Worm (Caenorhabditis elegans): ENCODE measurements around the gene sym-3.

sym-3 gene

DNA sequence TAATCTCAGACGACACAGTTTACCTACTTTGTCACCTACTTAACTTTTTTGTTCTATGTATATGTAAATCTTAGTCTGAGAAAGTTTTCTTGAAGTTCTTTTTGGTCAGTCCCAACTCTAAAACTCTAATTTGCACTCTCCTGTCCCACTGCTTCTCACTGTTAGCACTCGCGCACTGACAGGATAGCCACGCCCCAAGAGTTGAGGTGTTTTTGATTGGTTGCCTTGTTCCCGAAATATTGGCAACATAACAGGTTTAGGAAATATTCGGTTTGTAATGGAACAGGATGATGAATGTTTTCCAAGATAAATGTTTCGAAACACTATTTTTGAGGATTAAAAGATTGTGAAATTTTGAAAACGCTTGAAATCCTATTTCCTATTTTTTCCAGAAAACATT is 43.5 kb downstream of the sym-3 start:
- TF ChIP-seq cebp-1 (GFP tag; IDR thresholded peaks at IDR 0.05): no peak
- TF ChIP-seq cebp-1 (tag; optimal IDR thresholded peaks at IDR 0.05): peak; percentile 11
- TF ChIP-seq madf-3 (GFP tag; IDR thresholded peaks at IDR 0.05): no peak

DNA sequence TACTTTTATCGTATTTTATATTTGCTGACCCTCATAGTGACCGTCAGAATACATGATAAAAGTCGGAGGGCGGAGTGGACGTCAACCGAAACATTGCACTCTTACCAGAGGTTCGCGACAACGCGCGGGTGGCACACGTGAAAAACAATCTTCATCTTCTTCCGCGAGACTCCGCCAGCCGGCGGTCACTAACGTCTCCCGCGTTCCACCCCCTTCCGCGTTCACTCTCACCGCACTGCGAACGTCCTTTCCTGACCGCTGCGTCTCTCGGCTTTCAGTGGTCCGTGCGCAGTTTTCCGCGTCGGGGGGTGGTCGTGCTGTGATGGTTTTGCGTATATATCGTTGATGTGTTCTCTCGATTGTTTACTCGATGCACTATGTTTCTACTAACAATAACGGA is 44.6 kb downstream of the sym-3 start:
- TF ChIP-seq hmg-20 (GFP tag; IDR thresholded peaks at IDR 0.05): no peak
- TF ChIP-seq dox-1 (GFP tag; IDR thresholded peaks at IDR 0.05): 0 out of 2 replicates have a peak, but pooled peaks have one; percentile 20
- peak; percentile 45 for TF ChIP-seq sptf-2 (GFP tag; optimal IDR thresholded peaks at IDR 0.05)
- no peak for TF ChIP-seq nfya-2 (GFP tag; IDR thresholded peaks at IDR 0.05)
- peak; percentile 91 for TF ChIP-seq zfh-2 (GFP tag; conservative IDR thresholded peaks at IDR 0.05)
- 0 out of 2 replicates have a peak, but pooled peaks have one; percentile 39 for TF ChIP-seq lin-26 (GFP tag; IDR thresholded peaks at IDR 0.05)
- no peak for TF ChIP-seq zim-3 (tag; optimal IDR thresholded peaks at IDR 0.05)
- TF ChIP-seq egl-18 (GFP tag; IDR thresholded peaks at IDR 0.05): no peak
- TF ChIP-seq egrh-3 (GFP tag; IDR thresholded peaks at IDR 0.05): peak; percentile 60; the same call in 1 of the 2 replicates
- no peak for TF ChIP-seq fkh-3 (tag; optimal IDR thresholded peaks at IDR 0.05)
- no peak for TF ChIP-seq ceh-91 (GFP tag; IDR thresholded peaks at IDR 0.05)

DNA sequence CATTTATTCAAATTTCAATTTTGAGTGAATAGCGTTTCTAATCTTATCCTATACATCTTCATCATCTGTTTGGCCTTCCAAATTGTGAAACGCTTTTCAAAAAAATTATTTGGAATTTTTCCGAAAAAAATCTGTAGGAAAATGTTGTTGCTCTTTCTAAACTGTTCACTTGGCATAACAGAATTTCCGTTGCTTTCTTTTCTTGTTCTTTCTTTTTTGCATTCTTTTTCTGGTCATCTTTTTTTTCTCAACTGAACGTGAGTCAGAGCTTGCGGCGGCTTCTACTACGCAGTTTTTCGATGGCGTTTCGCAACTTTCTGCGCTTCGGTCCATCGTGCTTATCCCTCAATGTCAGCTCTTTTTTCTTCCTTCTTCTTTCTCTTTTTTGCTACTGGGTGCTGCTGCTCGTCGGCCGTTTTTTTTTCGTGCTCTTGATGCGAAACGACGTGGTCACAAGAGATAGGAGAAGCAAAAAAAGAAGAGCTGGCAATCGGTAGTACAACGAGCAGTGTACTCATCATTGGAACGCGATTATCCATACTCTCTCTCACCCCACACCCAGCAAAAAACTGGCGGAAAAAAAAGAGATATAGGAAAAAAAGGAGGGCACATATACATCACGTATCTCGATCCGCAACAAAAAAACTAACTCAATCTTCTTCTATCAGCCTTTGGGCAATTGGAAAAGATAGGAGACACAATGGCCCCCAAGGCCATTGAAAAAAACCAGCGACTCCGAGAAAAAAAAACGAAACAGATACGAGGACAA is 46.3 kb downstream of the sym-3 start:
- TF ChIP-seq hlh-26 (GFP tag; conservative IDR thresholded peaks at IDR 0.05) (no peak), cebp-1 (GFP tag; IDR thresholded peaks at IDR 0.05) (no peak), cebp-1 (tag; optimal IDR thresholded peaks at IDR 0.05) (peak; percentile 79), F55B11.4 (tag; optimal IDR thresholded peaks at IDR 0.05; ENCODE audit: borderline replicate concordance, insufficient read depth) (no peak), somi-1 (GFP tag; optimal IDR thresholded peaks at IDR 0.05) (peak; percentile 80), madf-10 (tag; optimal IDR thresholded peaks at IDR 0.05) (peak; percentile 7), zfh-2 (GFP tag; conservative IDR thresholded peaks at IDR 0.05) (peak; percentile 72; the same call in 1 of the 2 replicates)

DNA sequence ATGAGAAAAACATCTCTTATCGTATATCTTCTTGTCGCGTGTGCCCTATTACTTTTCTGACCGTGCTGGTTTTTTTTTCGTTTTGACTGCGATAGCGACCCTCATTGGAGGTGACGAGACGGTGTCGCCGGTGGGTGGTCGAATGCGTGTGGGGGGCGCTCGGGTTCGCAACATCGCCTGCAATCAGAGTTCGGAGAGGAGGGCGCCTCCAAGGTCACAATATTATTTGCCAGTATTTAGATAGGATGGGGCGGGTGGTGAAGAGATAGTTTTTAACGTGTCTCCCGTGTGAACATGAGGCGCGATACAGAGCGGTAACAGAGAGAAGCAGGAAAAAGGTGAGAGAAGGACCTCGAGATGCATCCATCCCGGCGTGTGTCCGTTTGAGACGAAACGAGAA is 47.3 kb downstream of the sym-3 start:
- TF ChIP-seq K11D2.4 (GFP tag; IDR thresholded peaks at IDR 0.05) (no peak), nhr-179 (tag; optimal IDR thresholded peaks at IDR 0.05) (no peak), nfyb-1 (GFP tag; IDR thresholded peaks at IDR 0.05) (0 out of 2 replicates have a peak, but pooled peaks have one; percentile 32), chd-7 (tag; optimal IDR thresholded peaks at IDR 0.05) (no peak), zfh-2 (GFP tag; conservative IDR thresholded peaks at IDR 0.05) (peak; percentile 80)

DNA sequence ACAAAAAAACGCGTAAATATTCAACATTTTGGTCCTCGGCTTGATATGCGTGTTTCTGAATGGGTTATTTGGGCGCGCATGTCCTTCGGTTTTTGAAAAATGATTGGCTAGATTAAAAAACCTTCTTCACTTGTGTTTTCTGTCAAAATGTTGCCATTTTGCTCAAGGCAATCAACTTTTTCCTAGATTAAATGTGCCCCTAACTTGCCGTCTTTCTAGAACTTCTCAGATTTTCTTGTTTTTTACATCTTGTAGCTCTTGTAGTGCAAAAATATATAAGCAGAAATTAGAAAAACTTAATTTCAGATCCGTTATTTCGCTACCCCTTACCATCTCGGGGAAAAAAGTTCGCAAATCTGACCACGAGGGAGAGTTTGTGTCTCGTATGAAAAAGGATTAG is 48.3 kb downstream of the sym-3 start, which contains the start of gene hbl-1:
TSS of gene hbl-1 (plus strand) at position 301 of the 400 bp plus-strand sequence.
- TF ChIP-seq dox-1 (GFP tag; IDR thresholded peaks at IDR 0.05): no peak
- no peak for TF ChIP-seq lsy-27 (tag; optimal IDR thresholded peaks at IDR 0.05; ENCODE audit: borderline replicate concordance, insufficient read depth)
- no peak for TF ChIP-seq F22D6.2 (tag; optimal IDR thresholded peaks at IDR 0.05)
- TF ChIP-seq ceh-79 (tag; optimal IDR thresholded peaks at IDR 0.05): no peak

DNA sequence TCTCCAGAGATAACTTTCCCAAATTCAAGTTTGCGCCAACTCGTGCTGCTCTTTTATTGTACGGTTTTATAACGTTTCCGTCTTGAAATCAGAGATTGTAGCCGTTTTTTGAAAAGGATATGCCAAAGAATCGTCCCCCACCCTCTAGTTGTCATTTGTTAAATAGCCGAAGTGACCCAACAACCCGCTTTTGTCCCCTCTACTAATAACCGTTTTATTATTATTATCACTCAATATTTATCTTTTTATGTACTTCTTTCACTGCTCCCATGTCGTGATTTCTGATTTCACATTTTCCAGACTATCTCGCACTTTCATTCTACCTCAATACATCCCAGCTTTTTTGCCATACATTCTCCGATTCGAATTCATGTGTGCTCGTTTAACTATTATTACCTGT is 53.4 kb downstream of the sym-3 start:
- TF ChIP-seq C17E4.6 (GFP tag; IDR thresholded peaks at IDR 0.05) (no peak), unc-130 (GFP tag; optimal IDR thresholded peaks at IDR 0.05) (no peak), ceh-79 (tag; optimal IDR thresholded peaks at IDR 0.05) (no peak), tlf-1 (GFP tag; optimal IDR thresholded peaks at IDR 0.05) (no peak), athp-1 (tag; optimal IDR thresholded peaks at IDR 0.05) (no peak), hmg-1.2 (GFP tag; IDR thresholded peaks at IDR 0.05) (no peak), cebp-2 (GFP tag; IDR thresholded peaks at IDR 0.05) (no peak)
